Worm (Caenorhabditis elegans) whole organism, mixed stage, embryonic: Measurements from ENCODE around the gene Y45F10C.1.

Source experiments
- M03D4.4 ChIP-seq: sonication (generic microtip); optimal IDR thresholded peaks from 2 replicates; lab custom pipeline; 2017; ENCODE audit warnings: mild to moderate bottlenecking, missing genetic modification characterization, missing compliant biosample characterization
- bed-3 ChIP-seq: fragments of 200-800 bp; sonication (Bioruptor generic); optimal IDR thresholded peaks from 3 replicates; lab custom pipeline; 2018; ENCODE audit warnings: mild to moderate bottlenecking, missing genetic modification characterization, moderate library complexity, missing compliant biosample characterization
- blmp-1 ChIP-seq: fragments of 150-350 bp; optimal IDR thresholded peaks from 2 replicates; lab custom pipeline; 2014; ENCODE audit warnings: missing biosample characterization, missing genetic modification characterization
- ceh-39 ChIP-seq: fragments of 150-350 bp; optimal IDR thresholded peaks from 2 replicates; lab custom pipeline; 2014; ENCODE audit warnings: missing biosample characterization, missing genetic modification characterization
- ceh-43 ChIP-seq: fragments of 200-800 bp; sonication (Bioruptor generic); optimal IDR thresholded peaks from 2 replicates; lab custom pipeline; 2018; ENCODE audit warnings: mild to moderate bottlenecking, missing genetic modification characterization, moderate library complexity, missing compliant biosample characterization
- ceh-83 ChIP-seq: fragments of 200-800 bp; sonication (Bioruptor generic); optimal IDR thresholded peaks from 2 replicates; lab custom pipeline; 2018; ENCODE audit warnings: mild to moderate bottlenecking, missing genetic modification characterization, missing compliant biosample characterization
- ces-1 ChIP-seq: fragments of 150-350 bp; optimal IDR thresholded peaks from 2 replicates; lab custom pipeline; 2014; ENCODE audit warnings: missing biosample characterization, missing genetic modification reagents, missing genetic modification characterization
- drap-1 ChIP-seq: fragments of 200-800 bp; sonication (Bioruptor generic); optimal IDR thresholded peaks from 3 replicates; lab custom pipeline; 2018; ENCODE audit warnings: mild to moderate bottlenecking, missing genetic modification characterization, missing compliant biosample characterization
- elt-1 ChIP-seq: sonication (generic microtip); optimal IDR thresholded peaks from 2 replicates; lab custom pipeline; 2017; ENCODE audit warnings: missing genetic modification characterization, mild to moderate bottlenecking, missing compliant biosample characterization, antibody characterized with exemption, moderate library complexity, borderline replicate concordance; ENCODE audit not compliant: insufficient read depth
- elt-3 ChIP-seq: fragments of 150-350 bp; optimal IDR thresholded peaks from 2 replicates; lab custom pipeline; 2014; ENCODE audit warnings: missing biosample characterization, missing genetic modification characterization
- ham-2 ChIP-seq: fragments of 200-800 bp; sonication (Bioruptor generic); optimal IDR thresholded peaks from 2 replicates; lab custom pipeline; 2018; ENCODE audit warnings: mild to moderate bottlenecking, missing genetic modification characterization, missing compliant biosample characterization
- lin-32 ChIP-seq: fragments of 200-800 bp; sonication (Bioruptor generic); optimal IDR thresholded peaks from 2 replicates; lab custom pipeline; 2018; ENCODE audit warnings: mild to moderate bottlenecking, missing genetic modification characterization, missing compliant biosample characterization
- mab-5 ChIP-seq: fragments of 150-350 bp; optimal IDR thresholded peaks from 2 replicates; lab custom pipeline; 2014; ENCODE audit warnings: missing biosample characterization, missing genetic modification characterization
- mls-2 ChIP-seq: sonication (generic microtip); optimal IDR thresholded peaks from 2 replicates; lab custom pipeline; 2016; ENCODE audit warnings: mild to moderate bottlenecking, missing genetic modification characterization, moderate library complexity, missing compliant biosample characterization
- nhr-12 ChIP-seq: fragments of 150-350 bp; optimal IDR thresholded peaks from 2 replicates; lab custom pipeline; 2014; ENCODE audit warnings: missing biosample characterization, missing genetic modification characterization
- nhr-2 ChIP-seq: fragments of 150-350 bp; optimal IDR thresholded peaks from 2 replicates; lab custom pipeline; 2014; ENCODE audit warnings: missing biosample characterization, missing genetic modification characterization
- nhr-237 ChIP-seq: fragments of 150-350 bp; optimal IDR thresholded peaks from 2 replicates; lab custom pipeline; 2014; ENCODE audit warnings: missing biosample characterization, missing genetic modification characterization
- nhr-28 ChIP-seq: fragments of 150-350 bp; optimal IDR thresholded peaks from 2 replicates; lab custom pipeline; 2014; ENCODE audit warnings: missing biosample characterization, missing genetic modification characterization
- pha-4 ChIP-seq: fragments of 150-350 bp; optimal IDR thresholded peaks from 2 replicates; lab custom pipeline; 2018; ENCODE audit warnings: missing biosample characterization, missing genetic modification reagents, missing genetic modification characterization
- sem-2 ChIP-seq: fragments of 200-800 bp; sonication (Bioruptor generic); optimal IDR thresholded peaks from 2 replicates; lab custom pipeline; 2018; ENCODE audit warnings: mild to moderate bottlenecking, missing genetic modification characterization, missing compliant biosample characterization
- snpc-4 ChIP-seq: fragments of 150-350 bp; optimal IDR thresholded peaks from 2 replicates; lab custom pipeline; 2014; ENCODE audit warnings: missing biosample characterization, missing genetic modification characterization
- sptf-1 ChIP-seq: sonication (generic microtip); optimal IDR thresholded peaks from 2 replicates; lab custom pipeline; 2017; ENCODE audit warnings: mild to moderate bottlenecking, missing genetic modification characterization, moderate library complexity, missing compliant biosample characterization
- tbx-8 ChIP-seq: fragments of 200-800 bp; sonication (Bioruptor generic); optimal IDR thresholded peaks from 2 replicates; lab custom pipeline; 2018; ENCODE audit warnings: mild to moderate bottlenecking, missing genetic modification characterization, moderate library complexity, missing compliant biosample characterization
- unc-120 ChIP-seq: sonication (generic microtip); optimal IDR thresholded peaks from 2 replicates; lab custom pipeline; 2017; ENCODE audit warnings: missing genetic modification characterization, missing compliant biosample characterization; ENCODE audit not compliant: poor library complexity, severe bottlenecking
- unc-39 ChIP-seq: fragments of 150-350 bp; optimal IDR thresholded peaks from 2 replicates; lab custom pipeline; 2014; ENCODE audit warnings: missing biosample characterization, missing genetic modification characterization
- unc-62 ChIP-seq: fragments of 150-350 bp; optimal IDR thresholded peaks from 2 replicates; lab custom pipeline; 2014; ENCODE audit warnings: missing biosample characterization, missing genetic modification reagents, missing genetic modification characterization
- zip-8 ChIP-seq: fragments of 150-350 bp; optimal IDR thresholded peaks from 2 replicates; lab custom pipeline; 2014; ENCODE audit warnings: missing biosample characterization, missing genetic modification characterization
- ztf-11 ChIP-seq: fragments of 150-350 bp; optimal IDR thresholded peaks from 2 replicates; lab custom pipeline; 2014; ENCODE audit warnings: missing biosample characterization, missing genetic modification characterization

Y45F10C.1 gene

ce11 chrIV:13693976-13694375, 34.6 kb upstream of the Y45F10C.1 start:
- no peak for TF ChIP-seq drap-1 (GFP tag; lab: Kevin White, UChicago)
- TF ChIP-seq lin-32 (GFP tag; lab: Kevin White, UChicago): no peak
- no peak for TF ChIP-seq mls-2 (tag; lab: Kevin White, UChicago)
- TF ChIP-seq unc-62: peak; percentile 98
- no peak for TF ChIP-seq ztf-11

- TF ChIP-seq sptf-1 (tag; lab: Kevin White, UChicago): no peak
Measured at ce11 chrIV:13692522-13692921, 33.2 kb upstream of the Y45F10C.1 start.

ce11 chrIV:13689302-13689880, 30.0 kb upstream of the Y45F10C.1 start, which contains the start of gene T23G4.2:
Gene T23G4.2, minus strand, starts transcription at chrIV:13689556.
- TF ChIP-seq unc-62 (peak; percentile 87), nhr-237 (no peak), bed-3 (no peak), nhr-28 (tag; lab: Kevin White, UChicago) (no peak), ces-1 (GFP tag; lab: Kevin White, UChicago) (no peak)

ce11 chrIV:13687631-13688030, 28.3 kb upstream of the Y45F10C.1 start:
- TF ChIP-seq mab-5 (tag; lab: Kevin White, UChicago) (no peak), sem-2 (GFP tag; lab: Kevin White, UChicago) (no peak), pha-4 (tag; lab: Kevin White, UChicago) (no peak), snpc-4 (tag; lab: Kevin White, UChicago) (no peak), blmp-1 (tag; lab: Kevin White, UChicago) (no peak), unc-120 (no peak), drap-1 (GFP tag; lab: Kevin White, UChicago) (no peak), sptf-1 (tag; lab: Kevin White, UChicago) (no peak), zip-8 (tag; lab: Kevin White, UChicago) (no peak)

- TF ChIP-seq unc-39 (tag; lab: Kevin White, UChicago) (no peak), tbx-8 (GFP tag; lab: Kevin White, UChicago) (no peak), sptf-1 (tag; lab: Kevin White, UChicago) (no peak), mab-5 (tag; lab: Kevin White, UChicago) (no peak), mls-2 (tag; lab: Kevin White, UChicago) (no peak), ceh-43 (GFP tag; lab: Kevin White, UChicago) (no peak)
Measured at ce11 chrIV:13686965-13687425, 27.6 kb upstream of the Y45F10C.1 start, which contains the start of gene nyn-1. Gene nyn-1, minus strand, starts transcription at chrIV:13687015.

ce11 chrIV:13684827-13685226, 25.5 kb upstream of the Y45F10C.1 start:
- no peak for TF ChIP-seq drap-1 (GFP tag; lab: Kevin White, UChicago)
- no peak for TF ChIP-seq unc-39 (tag; lab: Kevin White, UChicago)
- no peak for TF ChIP-seq bed-3
- no peak for TF ChIP-seq nhr-237
- no peak for TF ChIP-seq ztf-11
- no peak for TF ChIP-seq nhr-2 (tag; lab: Kevin White, UChicago)
- no peak for TF ChIP-seq nhr-28 (tag; lab: Kevin White, UChicago)
- TF ChIP-seq nhr-12 (tag; lab: Kevin White, UChicago): no peak
- no peak for TF ChIP-seq mab-5 (tag; lab: Kevin White, UChicago)
- no peak for TF ChIP-seq elt-3 (tag; lab: Kevin White, UChicago)
- TF ChIP-seq ham-2 (GFP tag; lab: Kevin White, UChicago): no peak
- TF ChIP-seq ceh-39: no peak
- TF ChIP-seq pha-4 (tag; lab: Kevin White, UChicago): no peak
- TF ChIP-seq ceh-83 (GFP tag; lab: Kevin White, UChicago): no peak
- TF ChIP-seq M03D4.4 (tag; lab: Kevin White, UChicago): no peak

ce11 chrIV:13682733-13683132, 23.4 kb upstream of the Y45F10C.1 start:
- TF ChIP-seq elt-3 (tag; lab: Kevin White, UChicago) (peak; percentile 78), elt-1 (tag; lab: Kevin White, UChicago) (no peak), unc-62 (peak; percentile 94), mab-5 (tag; lab: Kevin White, UChicago) (peak; percentile 57)
